Fruit fly (Drosophila melanogaster) whole organism, wandering third instar larva: ENCODE measurements around the gene lwr.

ENCODE experiments used
- CG32264 ChIP-seq: fragments of 200-800 bp; sonication (Bioruptor generic); optimal IDR thresholded peaks from 2 replicates; lab custom pipeline; 2016; ENCODE audit warnings: missing biosample characterization, missing genetic modification characterization
- CG9705 ChIP-seq: fragments of 200-800 bp; sonication (Bioruptor generic); optimal IDR thresholded peaks from 2 replicates; lab custom pipeline; 2018; ENCODE audit warnings: missing biosample characterization, mild to moderate bottlenecking, missing genetic modification characterization
- CrebA ChIP-seq: fragments of 200-800 bp; sonication (Bioruptor generic); optimal IDR thresholded peaks from 2 replicates; lab custom pipeline; 2016; ENCODE audit warnings: missing biosample characterization, mild to moderate bottlenecking, missing genetic modification characterization, borderline replicate concordance
- Dfd ChIP-seq: fragments of >200 bp; optimal IDR thresholded peaks from 2 replicates; lab custom pipeline; 2017; ENCODE audit warnings: missing biosample characterization, missing genetic modification characterization
- Dif ChIP-seq: fragments of 200-275, 200-300 bp; sonication (Bioruptor generic); optimal IDR thresholded peaks from 2 replicates; lab custom pipeline; 2018; ENCODE audit warnings: missing biosample characterization, missing genetic modification characterization; ENCODE audit not compliant: partially characterized antibody
- GATAd ChIP-seq: sonication (Bioruptor generic); optimal IDR thresholded peaks from 2 replicates; lab custom pipeline; 2016; ENCODE audit warnings: missing biosample characterization, missing genetic modification characterization
- HLH106 ChIP-seq: fragments of 200-800 bp; optimal IDR thresholded peaks from 3 replicates; lab custom pipeline; 2019; ENCODE audit warnings: missing biosample characterization, mild to moderate bottlenecking, missing genetic modification characterization, moderate library complexity
- Hnf4 ChIP-seq: fragments of 200-800 bp; sonication (Bioruptor generic); optimal IDR thresholded peaks from 2 replicates; lab custom pipeline; 2016; ENCODE audit warnings: missing biosample characterization, mild to moderate bottlenecking, missing genetic modification characterization
- Jra ChIP-seq: sonication (Bioruptor generic); optimal IDR thresholded peaks from 2 replicates; lab custom pipeline; 2016; ENCODE audit warnings: missing biosample characterization, missing genetic modification characterization
- Mio ChIP-seq: sonication (Bioruptor generic); optimal IDR thresholded peaks from 2 replicates; lab custom pipeline; 2016; ENCODE audit warnings: missing biosample characterization, missing genetic modification characterization
- Myc ChIP-seq: fragments of >200 bp; optimal IDR thresholded peaks from 2 replicates; lab custom pipeline; 2017
- OdsH ChIP-seq: fragments of 200-800 bp; sonication (Bioruptor generic); optimal IDR thresholded peaks from 2 replicates; lab custom pipeline; 2016; ENCODE audit warnings: missing biosample characterization, mild to moderate bottlenecking, missing genetic modification characterization
- Rel ChIP-seq, 2 experiments: fragments of 200-800 bp; sonication (Bioruptor generic) in 1 of 2; optimal IDR thresholded peaks; 2 replicates in 1 of 2; 3 replicates in 1 of 2; lab custom pipeline; 2016 to 2019; ENCODE audit warnings: mild to moderate bottlenecking in 2 of 2, missing biosample characterization in 2 of 2, missing genetic modification characterization in 2 of 2, moderate library complexity in 1 of 2
- Sp1 ChIP-seq: fragments of 200-800 bp; sonication (Bioruptor generic); optimal IDR thresholded peaks from 3 replicates; lab custom pipeline; 2019; ENCODE audit warnings: missing biosample characterization, mild to moderate bottlenecking, missing genetic modification characterization, moderate library complexity
- Vsx2 ChIP-seq: fragments of 200-300, 225-300 bp; sonication (Bioruptor generic); optimal IDR thresholded peaks from 2 replicates; lab custom pipeline; 2018; ENCODE audit warnings: missing biosample characterization, missing genetic modification characterization; ENCODE audit not compliant: partially characterized antibody
- br ChIP-seq: fragments of 200-800 bp; sonication (Bioruptor generic); optimal IDR thresholded peaks from 2 replicates; lab custom pipeline; 2016; ENCODE audit warnings: missing biosample characterization, missing genetic modification characterization
- brk ChIP-seq: fragments of 200-800 bp; sonication (Bioruptor generic); optimal IDR thresholded peaks from 2 replicates; lab custom pipeline; 2016; ENCODE audit warnings: missing biosample characterization, mild to moderate bottlenecking, missing genetic modification characterization
- dl ChIP-seq, 2 experiments: fragments of 175-275, 200-275 bp in 1 of 2; fragments of 200-275 bp in 1 of 2; sonication (Bioruptor generic); optimal IDR thresholded peaks; lab custom pipeline; 2018; ENCODE audit warnings: mild to moderate bottlenecking in 2 of 2, missing biosample characterization in 2 of 2, missing genetic modification characterization in 2 of 2, moderate library complexity in 2 of 2; ENCODE audit not compliant: partially characterized antibody in 2 of 2, insufficient read depth in 1 of 2
- dmrt93B ChIP-seq: fragments of 200-800 bp; sonication (Bioruptor generic); optimal IDR thresholded peaks from 2 replicates; lab custom pipeline; 2018; ENCODE audit warnings: missing biosample characterization, mild to moderate bottlenecking, missing genetic modification characterization
- dsf ChIP-seq: sonication (Bioruptor generic); optimal IDR thresholded peaks from 2 replicates; lab custom pipeline; 2016; ENCODE audit warnings: missing biosample characterization, missing genetic modification characterization, borderline replicate concordance
- ey ChIP-seq: fragments of 200-800 bp; sonication (Bioruptor generic); optimal IDR thresholded peaks from 2 replicates; lab custom pipeline; 2016; ENCODE audit warnings: missing biosample characterization, missing genetic modification characterization
- foxo ChIP-seq, 2 experiments: fragments of 200-800 bp; sonication (Bioruptor generic); optimal IDR thresholded peaks; 2 replicates in 1 of 2; 3 replicates in 1 of 2; lab custom pipeline; 2016 to 2017; ENCODE audit warnings: missing biosample characterization in 2 of 2, missing genetic modification characterization in 2 of 2
- fru ChIP-seq: fragments of 200-800 bp; sonication (Bioruptor generic); optimal IDR thresholded peaks from 3 replicates; lab custom pipeline; 2016; ENCODE audit warnings: missing biosample characterization, mild to moderate bottlenecking, missing genetic modification characterization
- h ChIP-seq: fragments of 200-800 bp; sonication (Bioruptor generic); optimal IDR thresholded peaks from 3 replicates; lab custom pipeline; 2016; ENCODE audit warnings: missing biosample characterization, mild to moderate bottlenecking, missing genetic modification characterization
- jim ChIP-seq: fragments of 175-275, 200-325 bp; sonication (Bioruptor generic); optimal IDR thresholded peaks from 2 replicates; lab custom pipeline; 2016; ENCODE audit warnings: missing biosample characterization, mild to moderate bottlenecking, missing genetic modification characterization
- lola ChIP-seq: fragments of >200 bp; optimal IDR thresholded peaks from 2 replicates; lab custom pipeline; 2017; ENCODE audit warnings: missing biosample characterization, missing genetic modification characterization
- pan ChIP-seq: fragments of >200 bp; optimal IDR thresholded peaks from 2 replicates; lab custom pipeline; 2017
- psq ChIP-seq: fragments of 200-800 bp; sonication (Bioruptor generic); optimal IDR thresholded peaks from 3 replicates; lab custom pipeline; 2017; ENCODE audit warnings: missing biosample characterization, mild to moderate bottlenecking, missing genetic modification characterization, moderate library complexity
- rgr ChIP-seq: fragments of 200-800 bp; sonication (Bioruptor generic); optimal IDR thresholded peaks from 3 replicates; lab custom pipeline; 2016; ENCODE audit warnings: missing biosample characterization, mild to moderate bottlenecking, missing genetic modification characterization
- sage ChIP-seq: fragments of 200-800 bp; sonication (Bioruptor generic); optimal IDR thresholded peaks from 2 replicates; lab custom pipeline; 2016; ENCODE audit warnings: missing biosample characterization, mild to moderate bottlenecking, missing genetic modification characterization
- sv ChIP-seq: fragments of 200-800 bp; sonication (Bioruptor generic); optimal IDR thresholded peaks from 3 replicates; lab custom pipeline; 2016; ENCODE audit warnings: missing biosample characterization, missing genetic modification characterization
- usp ChIP-seq: fragments of >200 bp; optimal IDR thresholded peaks from 2 replicates; lab custom pipeline; 2017; ENCODE audit warnings: missing biosample characterization, missing genetic modification characterization
- woc ChIP-seq: sonication (Bioruptor generic); optimal IDR thresholded peaks from 2 replicates; lab custom pipeline; 2016; ENCODE audit warnings: missing biosample characterization, mild to moderate bottlenecking, missing genetic modification characterization

The lwr gene

DNA sequence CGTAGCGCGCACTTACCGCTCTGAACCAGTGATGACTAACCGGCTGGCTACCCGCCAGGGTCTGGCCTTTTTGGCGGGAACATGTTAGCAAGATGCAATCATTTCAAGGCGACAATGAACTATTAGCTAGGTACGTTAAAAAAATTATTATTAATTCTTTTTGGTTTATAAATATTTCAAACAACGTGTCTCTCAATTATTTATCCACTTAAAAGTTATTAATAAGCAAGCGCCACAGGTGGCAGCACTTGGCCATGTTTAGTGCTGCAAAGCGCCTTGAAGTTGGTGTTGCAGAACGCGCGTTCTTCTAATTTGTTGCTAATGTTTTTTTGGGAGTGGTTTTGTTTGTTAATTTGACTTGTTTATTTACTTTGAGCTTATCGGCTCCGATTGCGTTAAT lies 31.8 kb upstream of the lwr start, which contains the start of the genes Ipk2 and cold (continued):
- TF ChIP-seq brk: no peak
- TF ChIP-seq pan (lab: Kevin White, UChicago): no peak
- no peak for TF ChIP-seq Vsx2 (GFP tag; lab: Kevin White, UChicago)
- TF ChIP-seq Rel (GFP tag; optimal IDR thresholded peaks at IDR 0.05; lab: Kevin White, UChicago): no peak
- TF ChIP-seq Rel (tag; optimal IDR thresholded peaks at IDR 0.05; lab: Kevin White, UChicago): peak; percentile 75
- peak; percentile 91 for TF ChIP-seq h (GFP tag; lab: Kevin White, UChicago)
- peak; percentile 99 for TF ChIP-seq Myc (lab: Kevin White, UChicago)
- TF ChIP-seq dsf (GFP tag; lab: Kevin White, UChicago): no peak
- no peak for TF ChIP-seq Dfd (GFP tag; lab: Kevin White, UChicago)
- TF ChIP-seq rgr (GFP tag; lab: Kevin White, UChicago): peak; percentile 88
- TF ChIP-seq usp (GFP tag; lab: Kevin White, UChicago): no peak
- no peak for TF ChIP-seq dl (GFP tag; optimal IDR thresholded peaks at IDR 0.05; lab: Kevin White, UChicago; ENCODE audit: insufficient read depth in 1 of 2, partially characterized antibody in 2 of 2)

DNA sequence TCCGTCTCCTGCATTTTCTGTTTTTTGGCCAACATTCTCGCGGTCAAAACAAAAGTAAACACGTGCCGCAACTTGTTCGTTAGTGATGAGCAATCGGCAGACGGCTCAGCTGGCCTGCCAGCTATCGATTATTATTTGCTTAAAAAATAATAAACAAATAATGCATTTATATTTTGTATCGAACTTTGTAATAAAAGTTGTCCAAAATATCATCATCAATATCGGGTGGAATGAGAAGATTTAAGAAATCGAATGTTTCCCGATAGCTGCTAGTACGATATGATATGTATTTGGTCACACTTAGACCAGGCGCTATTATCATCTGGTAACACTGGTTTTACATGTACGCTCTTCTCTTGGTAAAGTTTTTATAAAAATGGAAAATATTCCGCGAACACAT lies 25.6 kb upstream of the lwr start, which contains the start of the genes Nle and Sf3b1:
TSS of gene Nle (minus strand) at position 92 of the 400 bp plus-strand sequence.
TSS of gene Sf3b1 (plus strand) at position 311 of the 400 bp plus-strand sequence.
- TF ChIP-seq ey (GFP tag; lab: Kevin White, UChicago) (peak; percentile 1), CG9705 (peak; percentile 54), br (no peak), GATAd (GFP tag; lab: Kevin White, UChicago) (peak; percentile 2), sv (peak; percentile 39), fru (GFP tag; lab: Kevin White, UChicago) (no peak), Sp1 (GFP tag; lab: Kevin White, UChicago) (peak; percentile 53), CrebA (GFP tag; lab: Kevin White, UChicago) (no peak), HLH106 (peak; percentile 58), psq (GFP tag; lab: Kevin White, UChicago) (peak; percentile 34), Myc (lab: Kevin White, UChicago) (peak; percentile 52), Jra (GFP tag; lab: Kevin White, UChicago) (no peak), OdsH (GFP tag; lab: Kevin White, UChicago) (peak; percentile 35)
- TF ChIP-seq, all 38 proteins: peak for 9

DNA sequence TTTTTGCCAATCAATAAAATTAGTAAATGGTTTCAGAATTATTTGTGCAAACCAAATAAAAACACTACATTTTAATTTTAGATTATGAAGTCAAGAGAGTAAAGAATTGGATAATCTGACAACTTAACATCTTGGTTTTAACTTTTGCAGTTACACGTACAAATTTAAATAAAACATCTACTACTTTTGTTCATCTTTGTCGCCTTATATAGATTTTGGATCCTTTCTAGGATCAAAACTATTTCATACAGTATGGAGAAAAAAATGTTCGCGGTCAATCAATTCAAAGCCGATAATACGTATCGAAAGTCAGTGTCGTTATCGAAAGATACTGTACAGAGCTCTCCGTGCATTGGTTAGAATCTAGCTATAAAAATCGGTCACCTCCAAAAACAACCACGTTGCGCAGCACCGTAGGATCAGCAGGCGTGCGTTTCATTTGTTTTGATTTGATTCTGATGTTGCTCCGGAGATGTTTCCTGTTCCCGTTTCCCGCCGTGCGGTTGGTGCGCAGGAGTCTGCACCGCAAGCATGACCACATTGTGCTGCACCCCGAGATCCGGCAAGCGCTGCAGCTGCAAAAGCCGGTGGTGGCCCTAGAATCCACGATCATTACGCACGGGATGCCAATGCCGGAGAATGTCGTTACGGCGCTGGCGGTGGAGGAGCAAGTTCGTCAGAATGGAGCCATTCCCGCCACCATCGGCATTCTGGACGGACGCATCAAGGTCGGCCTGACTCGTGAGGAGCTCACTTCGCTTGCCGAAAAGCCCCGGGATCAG lies 21.6 kb upstream of the lwr start, which contains the start of the genes uncNacbeta and CG2794:
TSS of gene uncNacbeta (minus strand) at position 51 of the 782 bp plus-strand sequence.
TSS of gene CG2794 (plus strand) at position 395 of the 782 bp plus-strand sequence.
- TF ChIP-seq Dfd (GFP tag; lab: Kevin White, UChicago) (no peak), Myc (lab: Kevin White, UChicago) (peak; percentile 91), foxo (GFP tag; optimal IDR thresholded peaks at IDR 0.05; lab: Kevin White, UChicago) (peak in 1 of 2 experiments; percentile 25)

DNA sequence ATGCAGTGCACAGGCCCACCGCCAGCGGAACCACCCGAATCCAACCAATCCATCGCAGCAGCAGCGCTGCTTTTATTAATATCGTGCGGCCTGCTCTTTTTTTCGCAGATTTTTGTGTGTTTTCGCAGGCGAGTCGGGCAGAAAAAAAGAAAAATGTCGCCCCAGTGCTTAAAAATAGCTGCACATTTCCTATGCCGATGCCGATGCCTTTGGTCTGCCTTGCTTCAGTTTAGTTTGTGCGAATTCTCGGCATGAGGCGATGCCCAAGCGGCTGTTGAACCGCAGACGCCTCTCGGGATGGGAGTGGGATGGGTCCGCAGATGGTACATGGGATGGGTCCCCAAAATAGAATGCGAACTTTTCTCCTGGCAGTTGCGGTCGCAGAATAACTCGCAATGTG lies 20.9 kb upstream of the lwr start:
- TF ChIP-seq HLH106: no peak

DNA sequence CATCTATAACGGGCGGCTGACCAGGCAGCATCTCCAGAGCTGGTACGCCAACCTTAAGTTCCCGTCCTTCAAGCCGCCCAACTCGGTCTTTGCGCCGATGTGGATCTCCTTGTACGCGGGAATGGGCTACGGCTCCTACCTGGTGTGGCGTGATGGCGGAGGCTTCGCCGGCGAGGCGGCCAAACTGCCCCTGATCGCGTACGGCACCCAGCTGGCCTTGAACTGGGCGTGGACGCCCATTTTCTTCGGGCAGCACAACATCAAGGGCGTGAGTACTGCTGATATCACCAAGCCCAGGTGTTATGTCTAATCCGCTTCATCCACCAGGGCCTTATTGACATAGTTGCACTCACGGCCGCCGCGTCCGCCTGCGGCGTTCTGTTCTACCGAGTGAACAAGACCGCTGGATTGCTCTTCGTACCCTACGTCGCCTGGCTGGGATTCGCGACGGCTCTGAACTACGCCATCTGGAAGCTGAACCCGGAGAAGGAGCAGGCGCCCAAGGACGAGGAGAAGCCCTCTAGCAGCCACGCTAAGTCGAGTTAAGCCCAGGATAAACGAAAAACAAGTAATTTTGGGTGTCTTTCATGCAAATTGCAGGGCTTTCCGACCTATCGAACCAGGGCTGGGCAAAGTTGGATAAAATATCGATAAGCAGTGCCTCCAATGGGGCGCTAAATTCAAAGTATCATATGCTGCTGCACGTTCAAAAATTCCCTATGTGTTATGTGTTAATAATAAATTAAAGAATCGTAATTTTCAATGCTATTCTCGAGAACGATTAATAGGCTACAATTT lies 17.6 kb upstream of the lwr start, which contains the start of gene rempA:
TSS of gene rempA (minus strand) at position 541 of the 798 bp plus-strand sequence.
- no peak for TF ChIP-seq h (GFP tag; lab: Kevin White, UChicago)
- TF ChIP-seq HLH106: no peak
- no peak for TF ChIP-seq Hnf4 (GFP tag; lab: Kevin White, UChicago)
- TF ChIP-seq Dfd (GFP tag; lab: Kevin White, UChicago): no peak
- TF ChIP-seq Dif (GFP tag; lab: Kevin White, UChicago): no peak
- no peak for TF ChIP-seq dsf (GFP tag; lab: Kevin White, UChicago)
- TF ChIP-seq Mio: no peak
- TF ChIP-seq dmrt93B: no peak
- TF ChIP-seq CG32264 (GFP tag; lab: Kevin White, UChicago): no peak
- no peak for TF ChIP-seq fru (GFP tag; lab: Kevin White, UChicago)
- TF ChIP-seq woc (GFP tag; lab: Kevin White, UChicago): no peak
- no peak for TF ChIP-seq psq (GFP tag; lab: Kevin White, UChicago)
- no peak for TF ChIP-seq sage (GFP tag; lab: Kevin White, UChicago)
- TF ChIP-seq Sp1 (GFP tag; lab: Kevin White, UChicago): no peak
- no peak for TF ChIP-seq rgr (GFP tag; lab: Kevin White, UChicago)
- TF ChIP-seq Myc (lab: Kevin White, UChicago): no peak
- TF ChIP-seq lola (GFP tag; lab: Kevin White, UChicago): no peak
- no peak for TF ChIP-seq OdsH (GFP tag; lab: Kevin White, UChicago)
- no peak for TF ChIP-seq jim (GFP tag; lab: Kevin White, UChicago)
- TF ChIP-seq Vsx2 (GFP tag; lab: Kevin White, UChicago): no peak
